Worm (Caenorhabditis elegans) whole organism, late embryonic: ENCODE results near the gene K11G9.5.

Experiments
- ahr-1 ChIP-seq: sonication (generic microtip); optimal IDR thresholded peaks from 2 replicates; lab custom pipeline; 2016; ENCODE audit warnings: missing genetic modification characterization, missing compliant biosample characterization
- ceh-34 ChIP-seq: sonication (generic microtip); optimal IDR thresholded peaks from 2 replicates; lab custom pipeline; 2016; ENCODE audit warnings: mild to moderate bottlenecking, missing genetic modification characterization, missing compliant biosample characterization
- pha-4 ChIP-seq: fragments of 150-350 bp; optimal IDR thresholded peaks from 2 replicates; lab custom pipeline; 2018; ENCODE audit warnings: missing biosample characterization, missing genetic modification reagents, missing genetic modification characterization

DNA sequence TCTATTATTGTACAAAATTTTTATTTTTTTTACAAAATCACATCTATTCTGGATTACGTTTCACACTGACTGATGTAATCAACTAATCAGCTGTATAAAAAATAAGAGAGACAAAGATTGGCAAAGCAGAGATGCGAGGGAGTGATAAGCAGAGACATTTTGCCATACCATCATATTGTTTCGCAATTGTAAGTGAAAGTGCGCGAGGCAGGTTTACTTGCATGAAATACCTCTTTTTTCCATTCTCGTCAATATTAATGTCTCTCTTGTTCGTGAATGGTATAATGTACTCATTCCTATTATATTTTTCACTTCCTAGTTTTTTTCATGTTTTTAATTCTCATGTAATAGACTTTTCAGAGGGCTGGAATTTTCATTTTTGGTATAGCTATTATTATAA is 48.6 kb upstream of the K11G9.5 start:
- TF ChIP-seq pha-4 (no peak), ceh-34 (tag; lab: Kevin White, UChicago) (no peak), ahr-1 (tag; lab: Kevin White, UChicago) (no peak)
